Worm (Caenorhabditis elegans): ENCODE results near the gene B0222.11.

B0222.11 gene

DNA sequence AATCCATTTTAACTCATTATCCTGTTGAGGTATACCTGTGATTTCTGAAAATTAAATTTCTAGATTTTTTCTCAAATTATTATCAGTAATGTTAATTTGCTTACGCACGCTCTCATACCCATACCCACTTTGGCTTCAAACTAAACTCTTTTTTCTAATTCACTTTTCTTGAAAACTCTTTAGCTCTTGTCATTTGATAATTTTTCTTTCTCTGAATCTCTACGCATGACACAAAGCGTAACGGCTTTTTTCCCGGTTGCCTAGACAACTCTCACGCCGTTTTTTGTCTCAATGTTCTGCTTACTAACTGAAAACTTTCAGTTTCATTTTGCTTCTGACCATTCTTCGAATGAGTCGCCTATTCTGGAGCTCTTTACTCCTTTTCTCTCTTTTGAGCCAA is 34.0 kb downstream of the B0222.11 start, which contains the start of gene B0222.1:
Gene B0222.1 (plus strand): TSS at position 306 of the 400 bp plus-strand sequence.
- TF ChIP-seq snpc-4 (tag; optimal IDR thresholded peaks at IDR 0.05): no peak
- no peak for TF ChIP-seq crh-2 (tag; optimal IDR thresholded peaks at IDR 0.05)
- TF ChIP-seq mdl-1 (tag; optimal IDR thresholded peaks at IDR 0.05): no peak
- no peak for TF ChIP-seq aly-2 (tag; optimal IDR thresholded peaks at IDR 0.05)
- TF ChIP-seq sma-3 (GFP tag; optimal IDR thresholded peaks at IDR 0.05): no peak
- TF ChIP-seq elt-3 (tag; optimal IDR thresholded peaks at IDR 0.05): no peak
- no peak for TF ChIP-seq mbf-1 (tag; optimal IDR thresholded peaks at IDR 0.05)
- no peak for TF ChIP-seq zag-1 (tag; optimal IDR thresholded peaks at IDR 0.05)
- no peak for TF ChIP-seq lsy-2 (tag; optimal IDR thresholded peaks at IDR 0.05)
- peak; percentile 19 for TF ChIP-seq C34F6.9 (tag; optimal IDR thresholded peaks at IDR 0.05)
- TF ChIP-seq nhr-6 (tag; optimal IDR thresholded peaks at IDR 0.05): no peak
- peak; percentile 21 for TF ChIP-seq lin-11 (tag; optimal IDR thresholded peaks at IDR 0.05)
- no peak for TF ChIP-seq ztf-4 (tag; optimal IDR thresholded peaks at IDR 0.05)
- TF ChIP-seq ceh-16 (tag; optimal IDR thresholded peaks at IDR 0.05): no peak

DNA sequence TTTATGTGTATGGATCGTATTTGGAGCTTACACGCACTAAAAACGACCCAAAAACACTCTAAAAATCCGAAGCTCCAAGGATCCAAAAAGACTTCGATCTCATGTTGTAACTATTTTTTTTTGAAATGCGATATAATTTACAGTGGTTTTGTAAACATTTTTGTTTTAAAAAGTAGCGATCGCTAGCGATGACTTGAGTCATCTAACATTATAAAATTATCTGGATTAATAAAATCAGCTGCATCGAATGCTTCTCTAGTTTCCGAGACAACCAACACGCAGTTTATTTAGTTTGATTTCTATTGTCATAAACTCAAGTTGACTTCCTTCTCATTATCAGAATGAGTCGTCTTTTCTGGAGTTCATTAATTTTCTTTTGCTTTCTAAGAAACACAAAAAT is 35.9 kb downstream of the B0222.11 start, which contains the start of gene F21C10.1:
Gene F21C10.1 (plus strand): TSS at position 301 of the 400 bp plus-strand sequence.
- TF ChIP-seq gmeb-1 (tag; optimal IDR thresholded peaks at IDR 0.05) (no peak), peb-1 (tag; optimal IDR thresholded peaks at IDR 0.05) (no peak), unc-62 (GFP tag; optimal IDR thresholded peaks at IDR 0.05) (no peak), lsy-2 (tag; optimal IDR thresholded peaks at IDR 0.05) (no peak), nhr-6 (tag; optimal IDR thresholded peaks at IDR 0.05) (no peak), ztf-1 (GFP tag; conservative IDR thresholded peaks at IDR 0.05) (no peak), nhr-21 (tag; optimal IDR thresholded peaks at IDR 0.05) (no peak), F13H6.1 (tag; optimal IDR thresholded peaks at IDR 0.05) (no peak), zag-1 (tag; optimal IDR thresholded peaks at IDR 0.05) (no peak), ztf-4 (tag; optimal IDR thresholded peaks at IDR 0.05) (no peak), C34F6.9 (tag; optimal IDR thresholded peaks at IDR 0.05) (no peak), ceh-16 (tag; optimal IDR thresholded peaks at IDR 0.05) (no peak), ZK546.5 (tag; optimal IDR thresholded peaks at IDR 0.05) (no peak), fos-1 (tag; optimal IDR thresholded peaks at IDR 0.05) (no peak), egl-27 (tag; optimal IDR thresholded peaks at IDR 0.05) (no peak)

DNA sequence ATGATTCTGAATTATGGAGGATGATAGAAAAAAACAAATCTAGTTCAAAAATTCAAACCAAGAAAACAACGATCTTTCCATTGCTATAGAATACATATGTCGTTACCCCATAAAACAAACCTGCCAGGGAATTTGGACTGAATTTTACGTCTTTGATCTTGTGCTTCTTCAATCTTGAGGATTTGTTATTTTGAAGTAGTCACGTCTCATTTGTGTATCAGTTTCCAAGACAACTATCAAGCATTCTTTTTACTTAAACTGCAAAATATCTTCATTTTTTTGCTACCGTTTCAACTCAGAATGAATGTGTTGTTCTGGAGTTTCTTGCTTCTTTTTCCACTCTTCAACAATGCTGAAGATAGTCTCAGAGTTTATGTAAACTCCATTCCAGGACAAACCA is 37.2 kb downstream of the B0222.11 start, which contains the start of gene F21C10.19:
Gene F21C10.19 (plus strand): TSS at position 301 of the 400 bp plus-strand sequence.
- TF ChIP-seq elt-3 (tag; optimal IDR thresholded peaks at IDR 0.05) (no peak), snpc-4 (tag; optimal IDR thresholded peaks at IDR 0.05) (no peak), nhr-10 (tag; optimal IDR thresholded peaks at IDR 0.05) (no peak), Y55F3AM.14 (GFP tag; optimal IDR thresholded peaks at IDR 0.05) (no peak), lin-39 (tag; optimal IDR thresholded peaks at IDR 0.05) (no peak), alr-1 (tag; optimal IDR thresholded peaks at IDR 0.05) (no peak), mdl-1 (tag; optimal IDR thresholded peaks at IDR 0.05) (no peak), ama-1 (optimal IDR thresholded peaks at IDR 0.05) (no peak), unc-55 (GFP tag; optimal IDR thresholded peaks at IDR 0.05) (no peak), sem-4 (tag; optimal IDR thresholded peaks at IDR 0.05) (no peak), ztf-1 (GFP tag; conservative IDR thresholded peaks at IDR 0.05) (no peak), nhr-23 (tag; optimal IDR thresholded peaks at IDR 0.05) (no peak), nhr-12 (tag; optimal IDR thresholded peaks at IDR 0.05) (no peak), elt-1 (tag; optimal IDR thresholded peaks at IDR 0.05) (no peak), C34F6.9 (tag; optimal IDR thresholded peaks at IDR 0.05) (no peak), F13H6.1 (tag; optimal IDR thresholded peaks at IDR 0.05) (no peak)

DNA sequence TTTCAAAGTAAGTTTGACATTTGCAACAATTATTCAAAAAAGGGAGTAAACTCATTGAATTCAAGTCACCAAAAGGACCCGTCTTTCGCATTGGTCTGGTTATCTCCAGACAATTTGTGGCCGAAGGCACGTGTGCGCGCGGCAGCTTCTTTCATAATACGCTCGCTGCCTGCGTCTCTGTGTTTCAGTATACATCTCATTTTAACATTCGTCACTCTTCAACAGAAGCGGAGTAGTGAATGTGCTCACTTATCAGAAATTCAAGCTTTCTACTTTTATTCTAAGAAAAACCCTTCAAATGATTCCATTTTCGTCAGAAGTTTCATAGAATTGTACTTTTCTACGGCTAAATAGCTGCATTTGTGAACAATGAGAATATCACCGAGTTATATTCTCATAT is 39.4 kb downstream of the B0222.11 start:
- TF ChIP-seq mbf-1 (tag; optimal IDR thresholded peaks at IDR 0.05): no peak
- no peak for TF ChIP-seq elt-3 (tag; optimal IDR thresholded peaks at IDR 0.05)
- no peak for TF ChIP-seq mab-5 (tag; optimal IDR thresholded peaks at IDR 0.05)
- TF ChIP-seq sem-4 (tag; optimal IDR thresholded peaks at IDR 0.05): no peak
- TF ChIP-seq nhr-129 (tag; optimal IDR thresholded peaks at IDR 0.05): peak; percentile 62
- TF ChIP-seq peb-1 (tag; optimal IDR thresholded peaks at IDR 0.05): no peak
- no peak for TF ChIP-seq F13H6.1 (tag; optimal IDR thresholded peaks at IDR 0.05)
- peak in 1 of 2 experiments; percentile 76 for TF ChIP-seq lsy-2 (tag; optimal IDR thresholded peaks at IDR 0.05)
- no peak for TF ChIP-seq aly-2 (tag; optimal IDR thresholded peaks at IDR 0.05)
- TF ChIP-seq ztf-1 (GFP tag; conservative IDR thresholded peaks at IDR 0.05): no peak
- TF ChIP-seq sma-9 (GFP tag; optimal IDR thresholded peaks at IDR 0.05): peak; percentile 73
- TF ChIP-seq sma-9 (tag; optimal IDR thresholded peaks at IDR 0.05): no peak
- TF ChIP-seq nhr-12 (tag; optimal IDR thresholded peaks at IDR 0.05): no peak
- no peak for TF ChIP-seq blmp-1 (tag; optimal IDR thresholded peaks at IDR 0.05; ENCODE audit: insufficient read depth)
- TF ChIP-seq unc-39 (tag; optimal IDR thresholded peaks at IDR 0.05): no peak
- TF ChIP-seq unc-55 (GFP tag; optimal IDR thresholded peaks at IDR 0.05): peak; percentile 75
- TF ChIP-seq ZK546.5 (tag; optimal IDR thresholded peaks at IDR 0.05): no peak
- no peak for TF ChIP-seq unc-62 (GFP tag; optimal IDR thresholded peaks at IDR 0.05)
- TF ChIP-seq sma-3 (GFP tag; optimal IDR thresholded peaks at IDR 0.05): no peak
- no peak for TF ChIP-seq ama-1 (optimal IDR thresholded peaks at IDR 0.05)
- peak; percentile 87 for TF ChIP-seq C34F6.9 (tag; optimal IDR thresholded peaks at IDR 0.05)
- peak; percentile 45 for TF ChIP-seq lin-13 (GFP tag; optimal IDR thresholded peaks at IDR 0.05)
- TF ChIP-seq nhr-21 (tag; optimal IDR thresholded peaks at IDR 0.05): peak; percentile 75
- TF ChIP-seq nhr-77 (tag; optimal IDR thresholded peaks at IDR 0.05): no peak
- TF ChIP-seq fos-1 (tag; optimal IDR thresholded peaks at IDR 0.05): no peak
- TF ChIP-seq snpc-4 (tag; optimal IDR thresholded peaks at IDR 0.05): no peak
- TF ChIP-seq dmd-4 (tag; optimal IDR thresholded peaks at IDR 0.05): no peak
- TF ChIP-seq nhr-25 (tag; optimal IDR thresholded peaks at IDR 0.05): no peak
- no peak for TF ChIP-seq skn-1 (tag; optimal IDR thresholded peaks at IDR 0.05)
- peak; percentile 56 for TF ChIP-seq zag-1 (tag; optimal IDR thresholded peaks at IDR 0.05)
- no peak for TF ChIP-seq nhr-11 (tag; optimal IDR thresholded peaks at IDR 0.05)
- no peak for TF ChIP-seq ceh-16 (tag; optimal IDR thresholded peaks at IDR 0.05)
